Worm (Caenorhabditis elegans) whole organism, young adult: ENCODE results near the gene F01D5.10.

Source experiments
- B0336.3 ChIP-seq: fragments of 200-800 bp; sonication (Bioruptor generic); IDR thresholded peaks from 2 replicates; pipeline ENCODE4 v1.3.6; 2022; ENCODE audit warnings: missing genetic modification characterization, missing compliant biosample characterization
- F37B4.10 ChIP-seq: fragments of 200-800 bp; sonication (Bioruptor generic); IDR thresholded peaks from 2 replicates; pipeline ENCODE4 v1.3.6; 2022; ENCODE audit warnings: missing genetic modification characterization, missing compliant biosample characterization
- F57C9.4 ChIP-seq: sonication (generic microtip); optimal IDR thresholded peaks from 2 replicates; lab custom pipeline; 2017; ENCODE audit warnings: mild to moderate bottlenecking, missing genetic modification characterization, missing compliant biosample characterization
- T26A5.8 ChIP-seq: sonication (generic microtip); optimal IDR thresholded peaks from 2 replicates; lab custom pipeline; 2016; ENCODE audit warnings: missing genetic modification characterization, missing compliant biosample characterization
- Y53F4B.3 ChIP-seq: fragments of 200-800 bp; sonication (Bioruptor generic); IDR thresholded peaks from 2 replicates; pipeline ENCODE4 v1.3.6; 2022; ENCODE audit warnings: missing genetic modification reagents, missing genetic modification characterization, missing compliant biosample characterization
- Y53G8AR.9 ChIP-seq: fragments of 200-800 bp; sonication (Bioruptor generic); conservative IDR thresholded peaks from 2 replicates; pipeline ENCODE4 v1.3.6; 2022; ENCODE audit warnings: missing genetic modification reagents, missing genetic modification characterization, missing compliant biosample characterization
- Y56A3A.18 ChIP-seq: fragments of 200-800 bp; sonication (Bioruptor generic); IDR thresholded peaks from 2 replicates; pipeline ENCODE4 v1.3.6; 2022; ENCODE audit warnings: missing genetic modification reagents, missing genetic modification characterization, missing compliant biosample characterization
- akir-1 ChIP-seq: fragments of 200-800 bp; sonication (Bioruptor generic); optimal IDR thresholded peaks from 2 replicates; lab custom pipeline; 2018; ENCODE audit warnings: mild to moderate bottlenecking, missing genetic modification characterization, moderate library complexity, missing compliant biosample characterization
- cebp-1 ChIP-seq, 2 experiments: fragments of 200-800 bp in 1 of 2; sonication (Bioruptor generic) in 1 of 2; sonication (generic microtip) in 1 of 2; IDR thresholded peaks in 1 of 2; optimal IDR thresholded peaks in 1 of 2; 2 replicates each; pipeline versions ENCODE4 v1.3.6 to Lab custom; 2017 to 2022; ENCODE audit warnings: missing compliant biosample characterization in 2 of 2, missing genetic modification characterization in 2 of 2, mild to moderate bottlenecking in 1 of 2, missing genetic modification reagents in 1 of 2, moderate library complexity in 1 of 2
- dox-1 ChIP-seq: fragments of 200-800 bp; sonication (Bioruptor generic); IDR thresholded peaks from 2 replicates; pipeline ENCODE4 v1.3.6; 2022; ENCODE audit warnings: missing genetic modification reagents, missing genetic modification characterization, missing compliant biosample characterization
- dpl-1 ChIP-seq: fragments of 150-350 bp; optimal IDR thresholded peaks from 2 replicates; lab custom pipeline; 2014; ENCODE audit warnings: missing biosample characterization, missing genetic modification reagents, missing genetic modification characterization
- egrh-3 ChIP-seq: fragments of 200-800 bp; sonication (Bioruptor generic); IDR thresholded peaks from 2 replicates; pipeline ENCODE4 v1.3.6; 2022; ENCODE audit warnings: missing genetic modification reagents, missing genetic modification characterization, missing compliant biosample characterization
- hmg-1.2 ChIP-seq: fragments of 200-800 bp; sonication (Bioruptor generic); IDR thresholded peaks from 2 replicates; pipeline ENCODE4 v1.3.6; 2022; ENCODE audit warnings: missing genetic modification reagents, missing genetic modification characterization, missing compliant biosample characterization
- hmg-20 ChIP-seq: fragments of 200-800 bp; sonication (Bioruptor generic); IDR thresholded peaks from 2 replicates; pipeline ENCODE4 v1.3.6; 2022; ENCODE audit warnings: missing genetic modification reagents, missing genetic modification characterization, missing compliant biosample characterization
- hrde-1 ChIP-seq: sonication (generic microtip); optimal IDR thresholded peaks from 2 replicates; lab custom pipeline; 2016; ENCODE audit warnings: missing genetic modification characterization, mild to moderate bottlenecking, missing compliant biosample characterization, moderate library complexity, missing genotype, missing genetic modification reagents, borderline replicate concordance
- hsf-1 ChIP-seq: fragments of 200-800 bp; sonication (Bioruptor generic); IDR thresholded peaks from 2 replicates; pipeline ENCODE4 v1.3.6; 2022; ENCODE audit warnings: missing genetic modification reagents, missing genetic modification characterization, missing compliant biosample characterization
- lag-1 ChIP-seq: fragments of 200-800 bp; sonication (Bioruptor generic); IDR thresholded peaks from 2 replicates; pipeline ENCODE4 v1.3.6; 2022; ENCODE audit warnings: missing genetic modification reagents, missing genetic modification characterization, missing compliant biosample characterization
- let-526 ChIP-seq: fragments of 200-800 bp; sonication (Bioruptor generic); IDR thresholded peaks from 2 replicates; pipeline ENCODE4 v1.3.6; 2022; ENCODE audit warnings: missing genetic modification reagents, missing genetic modification characterization, missing compliant biosample characterization
- let-607 ChIP-seq, 2 experiments: fragments of 200-800 bp in 1 of 2; sonication (Bioruptor generic) in 1 of 2; sonication (generic microtip) in 1 of 2; optimal IDR thresholded peaks; 2 replicates each; lab custom pipeline; 2016 to 2018; ENCODE audit warnings: mild to moderate bottlenecking in 2 of 2, missing compliant biosample characterization in 2 of 2, missing genetic modification characterization in 2 of 2, moderate library complexity in 2 of 2, missing genotype in 1 of 2
- lin-40 ChIP-seq: sonication (generic microtip); optimal IDR thresholded peaks from 2 replicates; lab custom pipeline; 2016; ENCODE audit warnings: missing genetic modification characterization, mild to moderate bottlenecking, missing compliant biosample characterization, missing genotype, missing genetic modification reagents
- lir-1 ChIP-seq: fragments of 200-800 bp; sonication (Bioruptor generic); conservative IDR thresholded peaks from 2 replicates; pipeline ENCODE4 v1.3.6; 2022; ENCODE audit warnings: missing genetic modification reagents, missing genetic modification characterization, missing compliant biosample characterization
- mxl-1 ChIP-seq: sonication (generic microtip); optimal IDR thresholded peaks from 2 replicates; lab custom pipeline; 2016; ENCODE audit warnings: missing genetic modification characterization, missing compliant biosample characterization
- nhr-80 ChIP-seq: sonication (generic microtip); optimal IDR thresholded peaks from 2 replicates; lab custom pipeline; 2016; ENCODE audit warnings: missing genetic modification characterization, missing compliant biosample characterization
- sdz-38 ChIP-seq: sonication (generic microtip); optimal IDR thresholded peaks from 2 replicates; lab custom pipeline; 2016; ENCODE audit warnings: missing genotype, missing genetic modification characterization, missing compliant biosample characterization
- snpc-1.1 ChIP-seq: sonication (generic microtip); optimal IDR thresholded peaks from 2 replicates; lab custom pipeline; 2017; ENCODE audit warnings: missing genetic modification characterization, mild to moderate bottlenecking, missing compliant biosample characterization, antibody characterized with exemption, moderate library complexity, missing genotype, missing genetic modification reagents; ENCODE audit not compliant: insufficient read depth
- snpc-1.3 ChIP-seq: sonication (generic microtip); optimal IDR thresholded peaks from 2 replicates; lab custom pipeline; 2017; ENCODE audit warnings: missing genetic modification characterization, mild to moderate bottlenecking, missing compliant biosample characterization, antibody characterized with exemption, moderate library complexity, missing genotype, missing genetic modification reagents; ENCODE audit not compliant: insufficient read depth
- snpc-4 ChIP-seq, 5 experiments: fragments of 150-350 bp in 1 of 5; sonication (generic microtip) in 4 of 5; optimal IDR thresholded peaks; 2 replicates each; lab custom pipeline; 2014 to 2018; ENCODE audit warnings: missing genetic modification characterization in 5 of 5, missing biosample characterization in 3 of 5, antibody characterized with exemption in 2 of 5, mild to moderate bottlenecking in 2 of 5, missing compliant biosample characterization in 2 of 5, missing genotype in 2 of 5, moderate library complexity in 2 of 5, missing genetic modification reagents in 1 of 5
- tbp1 ChIP-seq: fragments of 200-800 bp; sonication (Bioruptor generic); optimal IDR thresholded peaks from 2 replicates; lab custom pipeline; 2018; ENCODE audit warnings: mild to moderate bottlenecking, missing genetic modification characterization, missing compliant biosample characterization
- ztf-18 ChIP-seq: sonication (generic microtip); optimal IDR thresholded peaks from 2 replicates; lab custom pipeline; 2016; ENCODE audit warnings: missing genotype, mild to moderate bottlenecking, missing genetic modification characterization, missing compliant biosample characterization

Gene F01D5.10

ce11 chrII:14014637-14015036 is 6.5 kb downstream of the F01D5.10 start:
- TF ChIP-seq nhr-80 (tag; lab: Kevin White, UChicago) (no peak), mxl-1 (tag; lab: Kevin White, UChicago) (no peak), F37B4.10 (GFP tag; lab: Robert Waterston, UW) (0 out of 2 replicates have a peak, but pooled peaks have one; percentile 48)

- TF ChIP-seq snpc-4 (GFP tag; optimal IDR thresholded peaks at IDR 0.05; lab: Kevin White, UChicago) (no peak), snpc-4 (tag; optimal IDR thresholded peaks at IDR 0.05; lab: Kevin White, UChicago) (peak; percentile 35 to 87 (median 74)), nhr-80 (tag; lab: Kevin White, UChicago) (peak; percentile 59), Y53G8AR.9 (GFP tag; lab: Robert Waterston, UW) (no peak), let-607 (tag; optimal IDR thresholded peaks at IDR 0.05; lab: Kevin White, UChicago) (no peak), tbp1 (GFP tag; lab: Kevin White, UChicago) (no peak), ztf-18 (tag; lab: Kevin White, UChicago) (no peak), F57C9.4 (tag; lab: Kevin White, UChicago) (no peak)
These were observed 10.3 kb downstream of the F01D5.10 start, which contains the start of gene F01D5.8 for ce11 chrII:14010656-14011376. TSS of gene F01D5.8 (plus strand) at chrII:14010706.

ce11 chrII:14008359-14008758 is 12.8 kb downstream of the F01D5.10 start, which contains the start of gene F01D5.7:
TSS of gene F01D5.7 (plus strand) at chrII:14008659.
- TF ChIP-seq B0336.3 (GFP tag; lab: Robert Waterston, UW), result no peak
- TF ChIP-seq dpl-1, result no peak
- TF ChIP-seq snpc-1.3, result no peak
- no peak for TF ChIP-seq cebp-1 (GFP tag; IDR thresholded peaks at IDR 0.05; lab: Robert Waterston, UW)
- TF ChIP-seq cebp-1 (tag; optimal IDR thresholded peaks at IDR 0.05; lab: Kevin White, UChicago), result no peak
- TF ChIP-seq sdz-38, result no peak
- TF ChIP-seq akir-1 (GFP tag; lab: Kevin White, UChicago), result no peak
- TF ChIP-seq T26A5.8 (tag; lab: Kevin White, UChicago), result no peak
- TF ChIP-seq hsf-1 (GFP tag; lab: Robert Waterston, UW), result no peak
- no peak for TF ChIP-seq Y53F4B.3

- no peak for TF ChIP-seq nhr-80 (tag; lab: Kevin White, UChicago)
- TF ChIP-seq let-526 (GFP tag; lab: Robert Waterston, UW), result no peak
- TF ChIP-seq Y56A3A.18 (GFP tag; lab: Robert Waterston, UW), result no peak
- no peak for TF ChIP-seq lin-40
- no peak for TF ChIP-seq lir-1
- TF ChIP-seq dox-1, result no peak
- TF ChIP-seq snpc-1.1, result no peak
- TF ChIP-seq egrh-3, result no peak
- TF ChIP-seq lag-1 (GFP tag; lab: Robert Waterston, UW), result no peak
- no peak for TF ChIP-seq hmg-20 (GFP tag; lab: Robert Waterston, UW)
- TF ChIP-seq F37B4.10 (GFP tag; lab: Robert Waterston, UW), result no peak
- TF ChIP-seq, all 124 proteins: peak for 0
These were observed 14.9 kb downstream of the F01D5.10 start, which contains the start of gene F01D5.6 for ce11 chrII:14006210-14006609. TSS of gene F01D5.6 (plus strand) at chrII:14006510.

ce11 chrII:14005183-14005582 is 15.9 kb downstream of the F01D5.10 start:
- TF ChIP-seq hrde-1 (tag; lab: Kevin White, UChicago), result no peak
- peak; percentile 62 for TF ChIP-seq hmg-1.2 (GFP tag; lab: Robert Waterston, UW)
